Worm (Caenorhabditis elegans) whole organism, late embryonic: ENCODE measurements around the gene spat-2.
A peak's percentile ranks its signal among the peaks of the same experiment; 100 is the strongest.

Experiments used
- C08G9.2 ChIP-seq: sonication (generic microtip); optimal IDR thresholded peaks from 2 replicates; lab custom pipeline; 2016; ENCODE audit warnings: mild to moderate bottlenecking, missing genetic modification characterization, moderate library complexity, missing compliant biosample characterization
- F13H6.1 ChIP-seq: sonication (generic microtip); optimal IDR thresholded peaks from 2 replicates; lab custom pipeline; 2016; ENCODE audit warnings: missing genetic modification characterization, missing compliant biosample characterization
- K02D7.2 ChIP-seq: sonication (generic microtip); optimal IDR thresholded peaks from 2 replicates; lab custom pipeline; 2017; ENCODE audit warnings: mild to moderate bottlenecking, missing genetic modification characterization, missing compliant biosample characterization
- T23F11.4 ChIP-seq: fragments of 200-800 bp; sonication (Bioruptor generic); optimal IDR thresholded peaks from 2 replicates; lab custom pipeline; 2018; ENCODE audit warnings: mild to moderate bottlenecking, missing genetic modification characterization, missing compliant biosample characterization
- ceh-2 ChIP-seq: sonication (generic microtip); optimal IDR thresholded peaks from 2 replicates; lab custom pipeline; 2016; ENCODE audit warnings: missing genotype, missing genetic modification characterization, missing compliant biosample characterization
- ceh-31 ChIP-seq: sonication (generic microtip); optimal IDR thresholded peaks from 2 replicates; lab custom pipeline; 2016; ENCODE audit warnings: missing genetic modification characterization, missing compliant biosample characterization
- ceh-34 ChIP-seq: sonication (generic microtip); optimal IDR thresholded peaks from 2 replicates; lab custom pipeline; 2016; ENCODE audit warnings: mild to moderate bottlenecking, missing genetic modification characterization, missing compliant biosample characterization
- ceh-45 ChIP-seq: fragments of 200-800 bp; sonication (Bioruptor generic); IDR thresholded peaks from 2 replicates; pipeline ENCODE4 v1.3.6; 2022; ENCODE audit warnings: missing genetic modification reagents, missing genetic modification characterization, missing compliant biosample characterization
- dve-1 ChIP-seq: sonication (generic microtip); optimal IDR thresholded peaks from 2 replicates; lab custom pipeline; 2017; ENCODE audit warnings: antibody characterized with exemption, mild to moderate bottlenecking, missing genetic modification characterization, missing compliant biosample characterization
- elt-4 ChIP-seq: sonication (generic microtip); optimal IDR thresholded peaks from 2 replicates; lab custom pipeline; 2016; ENCODE audit warnings: missing genetic modification characterization, missing compliant biosample characterization
- eyg-1 ChIP-seq: sonication (generic microtip); optimal IDR thresholded peaks from 2 replicates; lab custom pipeline; 2016; ENCODE audit warnings: missing genotype, missing genetic modification characterization, missing compliant biosample characterization
- fax-1 ChIP-seq: sonication (generic microtip); optimal IDR thresholded peaks from 2 replicates; lab custom pipeline; 2016; ENCODE audit warnings: missing genotype, missing genetic modification characterization, missing compliant biosample characterization
- fkh-10 ChIP-seq: fragments of 150-350 bp; optimal IDR thresholded peaks from 2 replicates; lab custom pipeline; 2014; ENCODE audit warnings: missing biosample characterization, missing genetic modification reagents, missing genetic modification characterization
- fkh-6 ChIP-seq: sonication (generic microtip); optimal IDR thresholded peaks from 2 replicates; lab custom pipeline; 2016; ENCODE audit warnings: missing genetic modification characterization, missing compliant biosample characterization
- hlh-13 ChIP-seq: fragments of 200-800 bp; sonication (Bioruptor generic); optimal IDR thresholded peaks from 2 replicates; lab custom pipeline; 2018; ENCODE audit warnings: mild to moderate bottlenecking, missing genetic modification characterization, missing compliant biosample characterization
- hlh-15 ChIP-seq: sonication (generic microtip); optimal IDR thresholded peaks from 2 replicates; lab custom pipeline; 2016; ENCODE audit warnings: missing genetic modification characterization, missing compliant biosample characterization
- madf-2 ChIP-seq: sonication (generic microtip); optimal IDR thresholded peaks from 2 replicates; lab custom pipeline; 2017; ENCODE audit warnings: missing genetic modification characterization, missing compliant biosample characterization
- nfya-1 ChIP-seq: sonication (generic microtip); optimal IDR thresholded peaks from 2 replicates; lab custom pipeline; 2017; ENCODE audit warnings: missing genetic modification characterization, mild to moderate bottlenecking, missing compliant biosample characterization, antibody characterized with exemption, moderate library complexity
- nhr-11 ChIP-seq: fragments of 150-350 bp; optimal IDR thresholded peaks from 2 replicates; lab custom pipeline; 2014; ENCODE audit warnings: missing biosample characterization, missing genetic modification characterization
- nhr-232 ChIP-seq: sonication (generic microtip); optimal IDR thresholded peaks from 2 replicates; lab custom pipeline; 2016; ENCODE audit warnings: missing genetic modification characterization, missing compliant biosample characterization
- pag-3 ChIP-seq: sonication (generic microtip); optimal IDR thresholded peaks from 2 replicates; lab custom pipeline; 2016; ENCODE audit warnings: missing compliant biosample characterization, missing genetic modification characterization, borderline replicate concordance
- pax-1 ChIP-seq: fragments of 150-350 bp; optimal IDR thresholded peaks from 2 replicates; lab custom pipeline; 2014; ENCODE audit warnings: missing biosample characterization, missing genetic modification characterization
- ref-2 ChIP-seq: sonication (generic microtip); optimal IDR thresholded peaks from 2 replicates; lab custom pipeline; 2016; ENCODE audit warnings: missing genetic modification characterization, missing compliant biosample characterization
- rnt-1 ChIP-seq: sonication (generic microtip); optimal IDR thresholded peaks from 2 replicates; lab custom pipeline; 2016; ENCODE audit warnings: missing genetic modification characterization, missing compliant biosample characterization
- sox-2 ChIP-seq: fragments of 200-800 bp; sonication (Bioruptor generic); IDR thresholded peaks from 2 replicates; pipeline ENCODE4 v1.3.6; 2022; ENCODE audit warnings: missing genetic modification reagents, missing genetic modification characterization, missing compliant biosample characterization
- sox-4 ChIP-seq: sonication (generic microtip); optimal IDR thresholded peaks from 2 replicates; lab custom pipeline; 2017; ENCODE audit warnings: mild to moderate bottlenecking, missing genetic modification characterization, inconsistent platforms, missing compliant biosample characterization
- syd-9 ChIP-seq: sonication (generic microtip); optimal IDR thresholded peaks from 2 replicates; lab custom pipeline; 2016; ENCODE audit warnings: mild to moderate bottlenecking, missing genetic modification characterization, moderate library complexity, missing compliant biosample characterization
- tbx-2 ChIP-seq: sonication (generic microtip); optimal IDR thresholded peaks from 2 replicates; lab custom pipeline; 2016; ENCODE audit warnings: missing genetic modification characterization, missing compliant biosample characterization
- tbx-7 ChIP-seq: sonication (generic microtip); optimal IDR thresholded peaks from 2 replicates; lab custom pipeline; 2016; ENCODE audit warnings: missing genotype, missing genetic modification characterization, missing compliant biosample characterization
- unc-3 ChIP-seq, 2 experiments: fragments of 200-800 bp in 1 of 2; sonication (Bioruptor generic) in 1 of 2; sonication (generic microtip) in 1 of 2; conservative IDR thresholded peaks in 1 of 2; optimal IDR thresholded peaks in 1 of 2; 2 replicates each; pipeline versions ENCODE4 v1.3.6 to Lab custom; 2016 to 2022; ENCODE audit warnings: missing compliant biosample characterization in 2 of 2, missing genetic modification characterization in 2 of 2, missing genetic modification reagents in 1 of 2
- unc-42 ChIP-seq: sonication (generic microtip); optimal IDR thresholded peaks from 2 replicates; lab custom pipeline; 2016; ENCODE audit warnings: missing genotype, missing genetic modification characterization, missing compliant biosample characterization
- unc-86 ChIP-seq: sonication (generic microtip); optimal IDR thresholded peaks from 2 replicates; lab custom pipeline; 2016; ENCODE audit warnings: missing genetic modification characterization, missing compliant biosample characterization
- ztf-16 ChIP-seq: sonication (generic microtip); optimal IDR thresholded peaks from 2 replicates; lab custom pipeline; 2017; ENCODE audit warnings: missing genetic modification characterization, missing compliant biosample characterization

The spat-2 gene

ce11 chrIII:11036132-11036531 lies 608 bp upstream of the spat-2 start (continued):
- TF ChIP-seq nhr-11 (tag; lab: Kevin White, UChicago) = no peak
- TF ChIP-seq, all 69 proteins: peak for 6

- peak; percentile 30 for TF ChIP-seq nfya-1 (tag; lab: Kevin White, UChicago)
- no peak for TF ChIP-seq nhr-11 (tag; lab: Kevin White, UChicago)
- TF ChIP-seq hlh-13 (GFP tag; lab: Kevin White, UChicago) = no peak
- no peak for TF ChIP-seq fax-1 (tag; lab: Kevin White, UChicago)
- no peak for TF ChIP-seq rnt-1 (tag; lab: Kevin White, UChicago)
- no peak for TF ChIP-seq fkh-6 (tag; lab: Kevin White, UChicago)
- peak; percentile 25 for TF ChIP-seq tbx-2 (tag; lab: Kevin White, UChicago)
- no peak for TF ChIP-seq K02D7.2 (tag; lab: Kevin White, UChicago)
- peak; percentile 26 for TF ChIP-seq unc-42 (tag; lab: Kevin White, UChicago)
- no peak for TF ChIP-seq unc-86 (tag; lab: Kevin White, UChicago)
- TF ChIP-seq sox-2 (GFP tag; lab: Robert Waterston, UW) = no peak
- no peak for TF ChIP-seq ceh-34 (tag; lab: Kevin White, UChicago)
- TF ChIP-seq ceh-31 = peak; percentile 5
Observed at ce11 chrIII:11039250-11039649, 2.5 kb downstream of the spat-2 start.

DNA sequence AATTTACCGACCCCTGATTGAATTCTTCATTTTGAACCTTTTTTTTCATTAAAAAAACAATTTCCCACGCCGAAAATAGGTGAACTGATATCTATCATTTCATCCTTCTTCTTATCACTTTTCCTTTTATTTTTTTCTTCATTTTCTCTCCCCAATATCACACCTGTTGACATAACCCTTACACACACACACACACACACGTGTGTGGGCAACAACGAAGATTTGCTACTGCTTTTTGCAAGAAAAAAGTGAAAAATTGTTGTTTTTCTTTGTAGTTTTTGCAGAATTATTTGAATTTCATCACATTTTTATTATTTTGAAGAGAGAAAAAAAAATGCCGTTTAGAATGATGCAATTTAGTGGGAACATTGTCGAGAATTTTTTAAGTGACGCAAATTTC lies 3.9 kb downstream of the spat-2 start:
- TF ChIP-seq ceh-45 (GFP tag; lab: Robert Waterston, UW) = no peak
- TF ChIP-seq F13H6.1 (tag; lab: Kevin White, UChicago) = no peak
- TF ChIP-seq pag-3 (tag; lab: Kevin White, UChicago) = no peak
- TF ChIP-seq ceh-2 (tag; lab: Kevin White, UChicago) = no peak
- no peak for TF ChIP-seq syd-9 (tag; lab: Kevin White, UChicago)
- no peak for TF ChIP-seq ceh-34 (tag; lab: Kevin White, UChicago)
- TF ChIP-seq T23F11.4 (GFP tag; lab: Kevin White, UChicago) = no peak
- TF ChIP-seq tbx-2 (tag; lab: Kevin White, UChicago) = no peak
- TF ChIP-seq hlh-15 (tag; lab: Kevin White, UChicago) = no peak
- no peak for TF ChIP-seq nhr-232 (tag; lab: Kevin White, UChicago)
- TF ChIP-seq ref-2 (tag; lab: Kevin White, UChicago) = no peak
- TF ChIP-seq ztf-16 (tag; lab: Kevin White, UChicago) = no peak

ce11 chrIII:11045196-11045595 lies 8.5 kb downstream of the spat-2 start:
- TF ChIP-seq sox-4 (tag; lab: Kevin White, UChicago) (no peak), elt-4 (no peak), tbx-2 (tag; lab: Kevin White, UChicago) (no peak), fkh-10 (GFP tag; lab: Kevin White, UChicago) (no peak), ceh-34 (tag; lab: Kevin White, UChicago) (no peak), madf-2 (tag; lab: Kevin White, UChicago) (no peak), rnt-1 (tag; lab: Kevin White, UChicago) (no peak), nhr-11 (tag; lab: Kevin White, UChicago) (no peak), tbx-7 (tag; lab: Kevin White, UChicago) (no peak), sox-2 (GFP tag; lab: Robert Waterston, UW) (no peak), K02D7.2 (tag; lab: Kevin White, UChicago) (no peak), unc-3 (GFP tag; conservative IDR thresholded peaks at IDR 0.05; lab: Robert Waterston, UW) (no peak), unc-3 (tag; optimal IDR thresholded peaks at IDR 0.05; lab: Kevin White, UChicago) (no peak), C08G9.2 (tag; lab: Kevin White, UChicago) (no peak), T23F11.4 (GFP tag; lab: Kevin White, UChicago) (no peak), dve-1 (no peak), pax-1 (tag; lab: Kevin White, UChicago) (no peak)

DNA sequence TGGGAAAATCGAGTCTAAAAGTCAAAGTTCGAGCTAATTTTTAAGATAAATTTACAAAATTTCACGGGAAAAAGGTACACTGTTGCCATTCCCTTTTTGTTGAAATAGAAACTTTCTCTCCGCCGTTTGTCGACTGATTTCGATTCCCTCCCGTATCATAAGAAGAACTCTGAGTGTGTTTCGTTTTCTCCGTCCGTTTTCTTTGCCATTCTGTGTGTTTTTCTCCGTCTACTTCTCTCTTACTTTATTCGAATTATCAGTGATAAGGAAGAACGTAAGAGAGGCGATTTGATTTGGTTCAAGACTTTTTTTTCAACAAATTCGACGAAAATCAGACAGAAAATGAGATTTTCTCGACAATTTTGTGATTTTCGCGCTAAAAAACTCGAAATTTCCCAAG lies 9.8 kb downstream of the spat-2 start:
- TF ChIP-seq eyg-1 (tag; lab: Kevin White, UChicago) (no peak), ceh-2 (tag; lab: Kevin White, UChicago) (no peak), ceh-45 (GFP tag; lab: Robert Waterston, UW) (no peak), C08G9.2 (tag; lab: Kevin White, UChicago) (no peak)
- TF ChIP-seq, all 69 proteins: peak for 0
